Worm (Caenorhabditis elegans): ENCODE results near the gene gst-12.

The gst-12 gene

DNA sequence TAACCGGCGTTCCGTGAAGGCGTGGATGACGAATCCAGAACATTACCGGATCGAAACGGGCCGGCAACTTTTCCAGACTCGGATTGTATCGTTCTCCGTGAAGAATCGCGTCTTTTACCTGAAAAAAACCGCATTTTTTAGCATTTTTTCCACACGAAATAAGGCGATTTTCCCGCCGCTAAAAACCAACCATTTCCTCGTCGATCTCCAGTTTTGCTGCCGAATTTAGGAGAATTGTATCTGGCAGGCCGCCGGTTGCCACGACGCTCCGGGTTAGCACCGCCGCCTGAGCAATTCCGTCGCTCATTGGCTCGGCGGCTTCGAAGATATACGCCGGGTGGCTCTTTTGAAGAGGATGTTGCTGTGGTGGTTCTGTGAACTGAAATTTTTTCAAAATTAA, 43.5 kb downstream of the gst-12 start:
- TF ChIP-seq rec-8 (tag; optimal IDR thresholded peaks at IDR 0.05) = no peak
- TF ChIP-seq F10E7.11 (tag; optimal IDR thresholded peaks at IDR 0.05) = no peak
- no peak for TF ChIP-seq nhr-90 (tag; optimal IDR thresholded peaks at IDR 0.05)
- no peak for TF ChIP-seq lin-26 (GFP tag; IDR thresholded peaks at IDR 0.05)
- TF ChIP-seq zim-3 (tag; optimal IDR thresholded peaks at IDR 0.05) = no peak
- no peak for TF ChIP-seq ceh-27 (GFP tag; optimal IDR thresholded peaks at IDR 0.05)
- no peak for TF ChIP-seq F22D6.2 (tag; optimal IDR thresholded peaks at IDR 0.05)

DNA sequence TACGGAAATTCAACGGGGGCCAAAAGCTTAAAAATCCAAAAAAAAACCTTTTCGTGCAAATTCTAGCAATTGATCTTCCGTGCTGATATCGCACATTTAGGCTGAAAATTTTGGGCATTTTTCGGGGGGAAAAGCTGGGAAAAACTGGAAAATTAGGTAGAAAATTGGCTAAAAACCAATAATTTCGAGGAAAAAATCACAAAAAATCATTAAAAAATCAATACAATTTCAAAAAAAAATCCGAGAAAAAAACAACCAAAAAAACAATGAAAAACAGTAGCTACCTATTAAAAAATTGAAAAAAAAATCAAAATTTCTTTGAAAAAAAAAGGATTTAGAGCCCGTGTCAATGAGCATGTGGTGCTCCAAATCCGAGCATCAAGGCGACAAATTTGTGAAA, 50.0 kb downstream of the gst-12 start, which contains the start of gene Y48E1B.3:
TSS of gene Y48E1B.3 (minus strand) at position 101 of the 400 bp plus-strand sequence.
- TF ChIP-seq egl-44 (GFP tag; IDR thresholded peaks at IDR 0.05) = no peak
- TF ChIP-seq lin-40 (tag; optimal IDR thresholded peaks at IDR 0.05) = no peak
- no peak for TF ChIP-seq hmg-1.2 (GFP tag; IDR thresholded peaks at IDR 0.05)
- TF ChIP-seq nfyb-1 (GFP tag; IDR thresholded peaks at IDR 0.05) = no peak
- no peak for TF ChIP-seq dpl-1 (GFP tag; optimal IDR thresholded peaks at IDR 0.05)
- no peak for TF ChIP-seq ets-4 (GFP tag; optimal IDR thresholded peaks at IDR 0.05)
- no peak for TF ChIP-seq F33H1.4 (GFP tag; IDR thresholded peaks at IDR 0.05)
- TF ChIP-seq mel-28 (tag; optimal IDR thresholded peaks at IDR 0.05; ENCODE audit: borderline replicate concordance) = no peak
- TF ChIP-seq pha-4 (tag; optimal IDR thresholded peaks at IDR 0.05) = no peak
- TF ChIP-seq F22D6.2 (tag; optimal IDR thresholded peaks at IDR 0.05) = no peak
- no peak for TF ChIP-seq zfh-2 (GFP tag; conservative IDR thresholded peaks at IDR 0.05)
- TF ChIP-seq lir-1 (GFP tag; conservative IDR thresholded peaks at IDR 0.05) = no peak
- no peak for TF ChIP-seq chd-7 (tag; optimal IDR thresholded peaks at IDR 0.05)
- TF ChIP-seq cebp-2 (GFP tag; IDR thresholded peaks at IDR 0.05) = no peak
